Worm (Caenorhabditis elegans) whole organism, L2 larva: ENCODE results near the gene C30F2.2.
"Not testable (repeated sequence)": the region's sequence is repeated elsewhere in the genome, so short reads cannot be mapped to it uniquely, and the experiment has no call there.

ENCODE experiments used
- C34F6.9 ChIP-seq: fragments of 150-350 bp; optimal IDR thresholded peaks from 2 replicates; lab custom pipeline; 2014; ENCODE audit warnings: missing biosample characterization, missing genetic modification characterization
- R02D3.7 ChIP-seq: fragments of 150-350 bp; optimal IDR thresholded peaks from 2 replicates; lab custom pipeline; 2014; ENCODE audit warnings: missing biosample characterization, missing genetic modification characterization
- Y55F3AM.14 ChIP-seq: fragments of 200-800 bp; sonication (Bioruptor generic); optimal IDR thresholded peaks from 2 replicates; lab custom pipeline; 2018; ENCODE audit warnings: mild to moderate bottlenecking, missing genetic modification characterization, missing compliant biosample characterization
- alr-1 ChIP-seq: fragments of 150-350 bp; optimal IDR thresholded peaks from 2 replicates; lab custom pipeline; 2014; ENCODE audit warnings: missing biosample characterization, missing genetic modification characterization
- ama-1 ChIP-seq: fragments of 150-350 bp; optimal IDR thresholded peaks from 2 replicates; lab custom pipeline; 2018; ENCODE audit warnings: inconsistent platforms
- blmp-1 ChIP-seq: sonication (generic microtip); optimal IDR thresholded peaks from 2 replicates; lab custom pipeline; 2017; ENCODE audit warnings: missing genetic modification characterization, mild to moderate bottlenecking, missing compliant biosample characterization, antibody characterized with exemption, moderate library complexity; ENCODE audit not compliant: insufficient read depth
- ceh-16 ChIP-seq: fragments of 150-350 bp; optimal IDR thresholded peaks from 2 replicates; lab custom pipeline; 2014; ENCODE audit warnings: missing biosample characterization, missing genetic modification characterization
- crh-2 ChIP-seq: sonication (generic microtip); optimal IDR thresholded peaks from 2 replicates; lab custom pipeline; 2017; ENCODE audit warnings: missing biosample characterization, missing genetic modification characterization
- dmd-4 ChIP-seq: sonication (generic microtip); optimal IDR thresholded peaks from 2 replicates; lab custom pipeline; 2017; ENCODE audit warnings: missing biosample characterization, missing genetic modification characterization
- egl-27 ChIP-seq: sonication (generic microtip); optimal IDR thresholded peaks from 3 replicates; lab custom pipeline; 2017; ENCODE audit warnings: missing biosample characterization, missing genetic modification reagents, missing genetic modification characterization
- elt-1 ChIP-seq: fragments of 150-350 bp; optimal IDR thresholded peaks from 2 replicates; lab custom pipeline; 2014; ENCODE audit warnings: missing biosample characterization, missing genetic modification characterization
- elt-3 ChIP-seq: sonication (generic microtip); optimal IDR thresholded peaks from 2 replicates; lab custom pipeline; 2017; ENCODE audit warnings: missing biosample characterization, missing genetic modification characterization
- fos-1 ChIP-seq: fragments of 150-350 bp; optimal IDR thresholded peaks from 2 replicates; lab custom pipeline; 2014; ENCODE audit warnings: missing biosample characterization, missing genetic modification characterization
- gmeb-1 ChIP-seq: fragments of 150-350 bp; optimal IDR thresholded peaks from 2 replicates; lab custom pipeline; 2014; ENCODE audit warnings: missing biosample characterization, missing genetic modification characterization
- lin-11 ChIP-seq: fragments of 150-350 bp; sonication (generic microtip); optimal IDR thresholded peaks from 2 replicates; lab custom pipeline; 2014; ENCODE audit warnings: missing biosample characterization, missing genetic modification characterization, inconsistent platforms, mixed read lengths
- lin-39 ChIP-seq: fragments of 150-350 bp; optimal IDR thresholded peaks from 2 replicates; lab custom pipeline; 2014; ENCODE audit warnings: missing biosample characterization, missing genetic modification reagents, missing genetic modification characterization
- lsy-2 ChIP-seq, 2 experiments: fragments of 150-350 bp in 1 of 2; sonication (generic microtip) in 1 of 2; optimal IDR thresholded peaks; 2 replicates each; lab custom pipeline; 2014 to 2017; ENCODE audit warnings: missing biosample characterization in 2 of 2, missing genetic modification characterization in 2 of 2
- mab-5 ChIP-seq: fragments of 150-350 bp; optimal IDR thresholded peaks from 2 replicates; lab custom pipeline; 2014; ENCODE audit warnings: missing biosample characterization, missing genetic modification characterization
- mbf-1 ChIP-seq: sonication (generic microtip); optimal IDR thresholded peaks from 2 replicates; lab custom pipeline; 2017; ENCODE audit warnings: missing biosample characterization, missing genetic modification characterization
- nhr-10 ChIP-seq: sonication (generic microtip); optimal IDR thresholded peaks from 2 replicates; lab custom pipeline; 2017; ENCODE audit warnings: missing biosample characterization, missing genetic modification characterization
- nhr-11 ChIP-seq: fragments of 150-350 bp; optimal IDR thresholded peaks from 2 replicates; lab custom pipeline; 2014; ENCODE audit warnings: missing biosample characterization, missing genetic modification characterization
- nhr-12 ChIP-seq: fragments of 150-350 bp; optimal IDR thresholded peaks from 2 replicates; lab custom pipeline; 2014; ENCODE audit warnings: missing biosample characterization, missing genetic modification characterization
- nhr-129 ChIP-seq: fragments of 150-350 bp; optimal IDR thresholded peaks from 2 replicates; lab custom pipeline; 2014; ENCODE audit warnings: missing biosample characterization, missing genetic modification characterization
- nhr-21 ChIP-seq: fragments of 150-350 bp; optimal IDR thresholded peaks from 2 replicates; lab custom pipeline; 2014; ENCODE audit warnings: missing biosample characterization, missing genetic modification characterization
- nhr-23 ChIP-seq: fragments of 150-350 bp; optimal IDR thresholded peaks from 2 replicates; lab custom pipeline; 2014; ENCODE audit warnings: missing biosample characterization, missing genetic modification reagents, missing genetic modification characterization
- nhr-237 ChIP-seq: fragments of 150-350 bp; optimal IDR thresholded peaks from 2 replicates; lab custom pipeline; 2014; ENCODE audit warnings: missing biosample characterization, missing genetic modification characterization
- nhr-25 ChIP-seq: fragments of 150-350 bp; sonication (generic microtip); optimal IDR thresholded peaks from 3 replicates; lab custom pipeline; 2014; ENCODE audit warnings: missing biosample characterization, missing genetic modification characterization
- nhr-77 ChIP-seq: fragments of 150-350 bp; optimal IDR thresholded peaks from 2 replicates; lab custom pipeline; 2014; ENCODE audit warnings: missing biosample characterization, missing genetic modification characterization
- peb-1 ChIP-seq: fragments of 150-350 bp; optimal IDR thresholded peaks from 2 replicates; lab custom pipeline; 2014; ENCODE audit warnings: missing biosample characterization, missing genetic modification characterization
- sma-3 ChIP-seq: sonication (generic microtip); optimal IDR thresholded peaks from 2 replicates; lab custom pipeline; 2016; ENCODE audit warnings: missing genetic modification reagents, missing genetic modification characterization, missing compliant biosample characterization
- snpc-4 ChIP-seq: fragments of 150-350 bp; optimal IDR thresholded peaks from 2 replicates; lab custom pipeline; 2014; ENCODE audit warnings: missing biosample characterization, missing genetic modification characterization
- unc-55 ChIP-seq: fragments of 150-350 bp; sonication (generic microtip); optimal IDR thresholded peaks from 3 replicates; lab custom pipeline; 2014; ENCODE audit warnings: missing biosample characterization, missing genetic modification reagents, missing genetic modification characterization
- unc-62 ChIP-seq: fragments of 150-350 bp; optimal IDR thresholded peaks from 2 replicates; lab custom pipeline; 2014; ENCODE audit warnings: missing biosample characterization, missing genetic modification reagents, missing genetic modification characterization
- zag-1 ChIP-seq: fragments of 150-350 bp; optimal IDR thresholded peaks from 2 replicates; lab custom pipeline; 2014; ENCODE audit warnings: missing biosample characterization, missing genetic modification characterization
- ztf-1 ChIP-seq: fragments of 200-800 bp; sonication (Bioruptor generic); conservative IDR thresholded peaks from 2 replicates; pipeline ENCODE4 v1.3.6; 2022; ENCODE audit warnings: missing genetic modification characterization, missing compliant biosample characterization
- ztf-4 ChIP-seq: fragments of 150-350 bp; optimal IDR thresholded peaks from 2 replicates; lab custom pipeline; 2014; ENCODE audit warnings: missing biosample characterization, missing genetic modification characterization

C30F2.2 gene

ce11 chrX:16078695-16079094 is 6.3 kb downstream of the C30F2.2 start:
- no peak for TF ChIP-seq Y55F3AM.14 (GFP tag; lab: Kevin White, UChicago)
- TF ChIP-seq sma-3 (GFP tag; lab: Kevin White, UChicago) = no peak
- no peak for TF ChIP-seq elt-3 (tag; lab: Kevin White, UChicago)
- no peak for TF ChIP-seq nhr-21
- TF ChIP-seq snpc-4 = no peak
- TF ChIP-seq R02D3.7 (tag; lab: Kevin White, UChicago) = no peak
- TF ChIP-seq peb-1 (tag; lab: Kevin White, UChicago) = no peak
- TF ChIP-seq egl-27 (tag; lab: Kevin White, UChicago) = no peak
- no peak for TF ChIP-seq nhr-10 (tag; lab: Kevin White, UChicago)
- no peak for TF ChIP-seq nhr-77
- TF ChIP-seq, all 48 proteins: peak for 0

ce11 chrX:16076470-16076869 is 8.5 kb downstream of the C30F2.2 start, which contains the start of gene C30F2.4:
Gene C30F2.4 (minus strand): TSS chrX:16076570.
- TF ChIP-seq nhr-25 (tag; lab: Kevin White, UChicago) (no peak), unc-55 (no peak), C34F6.9 (tag; lab: Kevin White, UChicago) (no peak), lin-39 (tag; lab: Kevin White, UChicago) (no peak), ama-1 (lab: Kevin White, UChicago) (no peak), crh-2 (no peak), nhr-23 (tag; lab: Kevin White, UChicago) (no peak), lin-11 (no peak), nhr-129 (no peak), nhr-11 (tag; lab: Kevin White, UChicago) (no peak), unc-62 (GFP tag; lab: Kevin White, UChicago) (no peak)

ce11 chrX:16072595-16072994 is 12.4 kb downstream of the C30F2.2 start, which contains the start of gene col-187:
Gene col-187 (plus strand): TSS chrX:16072895.
- TF ChIP-seq ceh-16 (tag; lab: Kevin White, UChicago) (no peak), crh-2 (no peak), mab-5 (tag; lab: Kevin White, UChicago) (no peak), ztf-4 (tag; lab: Kevin White, UChicago) (no peak), nhr-11 (tag; lab: Kevin White, UChicago) (no peak), unc-62 (GFP tag; lab: Kevin White, UChicago) (no peak), nhr-237 (tag; lab: Kevin White, UChicago) (no peak), nhr-12 (tag; lab: Kevin White, UChicago) (no peak), alr-1 (no peak), lsy-2 (tag; optimal IDR thresholded peaks at IDR 0.05; lab: Kevin White, UChicago) (no peak), mbf-1 (no peak), dmd-4 (tag; lab: Kevin White, UChicago) (no peak), elt-1 (tag; lab: Kevin White, UChicago) (no peak), zag-1 (tag; lab: Kevin White, UChicago) (no peak)

ce11 chrX:16067984-16068383 is 17.0 kb downstream of the C30F2.2 start:
- TF ChIP-seq nhr-12 (tag; lab: Kevin White, UChicago) = no peak
- TF ChIP-seq fos-1 (tag; lab: Kevin White, UChicago) = no peak
- TF ChIP-seq blmp-1 (tag; lab: Kevin White, UChicago) = no peak
- no peak for TF ChIP-seq gmeb-1 (tag; lab: Kevin White, UChicago)
- TF ChIP-seq mab-5 (tag; lab: Kevin White, UChicago) = no peak
- TF ChIP-seq nhr-237 (tag; lab: Kevin White, UChicago) = no peak
- TF ChIP-seq C34F6.9 (tag; lab: Kevin White, UChicago) = no peak

- TF ChIP-seq ztf-1; nhr-21; dmd-4 (tag; lab: Kevin White, UChicago): not testable (repeated sequence)
These were observed 22.6 kb downstream of the C30F2.2 start, which contains the start of gene T27A8.3 for ce11 chrX:16062385-16062784. Gene T27A8.3 (plus strand): TSS chrX:16062685.
